Worm (Caenorhabditis elegans) whole organism, L1 larva: ENCODE measurements around the gene nhl-2.

Experiments used
- C04F5.9 ChIP-seq: sonication (generic microtip); optimal IDR thresholded peaks from 2 replicates; lab custom pipeline; 2016; ENCODE audit warnings: missing genetic modification characterization, missing compliant biosample characterization
- C34B4.2 ChIP-seq: sonication (generic microtip); optimal IDR thresholded peaks from 2 replicates; lab custom pipeline; 2017; ENCODE audit warnings: mild to moderate bottlenecking, missing genetic modification characterization, missing compliant biosample characterization
- alr-1 ChIP-seq: fragments of 200-800 bp; sonication (Bioruptor generic); optimal IDR thresholded peaks from 2 replicates; lab custom pipeline; 2018; ENCODE audit warnings: borderline replicate concordance, mild to moderate bottlenecking, missing genetic modification characterization, missing compliant biosample characterization
- blmp-1 ChIP-seq: fragments of 150-350 bp; optimal IDR thresholded peaks from 2 replicates; lab custom pipeline; 2014; ENCODE audit warnings: missing biosample characterization, missing genetic modification characterization
- ceh-63 ChIP-seq: fragments of 200-800 bp; sonication (Bioruptor generic); optimal IDR thresholded peaks from 2 replicates; lab custom pipeline; 2018; ENCODE audit warnings: mild to moderate bottlenecking, missing genetic modification characterization, missing compliant biosample characterization
- ceh-82 ChIP-seq, 3 experiments: fragments of 150-350 bp in 1 of 3; sonication (generic microtip) in 2 of 3; optimal IDR thresholded peaks; 2 replicates each; lab custom pipeline; 2014 to 2017; ENCODE audit warnings: missing biosample characterization in 3 of 3, missing genetic modification characterization in 3 of 3
- ceh-90 ChIP-seq: sonication (generic microtip); optimal IDR thresholded peaks from 2 replicates; lab custom pipeline; 2016; ENCODE audit warnings: missing genetic modification characterization, missing compliant biosample characterization
- ces-1 ChIP-seq: fragments of 150-350 bp; optimal IDR thresholded peaks from 2 replicates; lab custom pipeline; 2014; ENCODE audit warnings: missing biosample characterization, missing genetic modification reagents, missing genetic modification characterization
- dpl-1 ChIP-seq, 3 experiments: fragments of 150-350 bp in 2 of 3; sonication (generic microtip) in 1 of 3; optimal IDR thresholded peaks; 2 replicates each; lab custom pipeline; 2014 to 2017; ENCODE audit warnings: missing biosample characterization in 3 of 3, missing genetic modification characterization in 3 of 3, missing genetic modification reagents in 3 of 3
- dsc-1 ChIP-seq: sonication (generic microtip); optimal IDR thresholded peaks from 2 replicates; lab custom pipeline; 2016; ENCODE audit warnings: mild to moderate bottlenecking, missing genetic modification characterization, missing compliant biosample characterization
- efl-1 ChIP-seq, 4 experiments: fragments of 150-350 bp; optimal IDR thresholded peaks in 3 of 4; peaks in 1 of 4; 1 replicate in 1 of 4; 2 replicates in 3 of 4; lab custom pipeline; 2014; ENCODE audit warnings: missing biosample characterization in 2 of 4, missing genetic modification characterization in 2 of 4, missing genetic modification reagents in 2 of 4
- elt-2 ChIP-seq: sonication (generic microtip); optimal IDR thresholded peaks from 2 replicates; lab custom pipeline; 2016; ENCODE audit warnings: missing genetic modification characterization, mild to moderate bottlenecking, inconsistent platforms, missing compliant biosample characterization, missing genetic modification reagents
- fkh-10 ChIP-seq: sonication (generic microtip); optimal IDR thresholded peaks from 2 replicates; lab custom pipeline; 2017; ENCODE audit warnings: missing biosample characterization, missing genetic modification reagents, missing genetic modification characterization
- fkh-4 ChIP-seq: sonication (generic microtip); optimal IDR thresholded peaks from 2 replicates; lab custom pipeline; 2016; ENCODE audit warnings: missing compliant biosample characterization, missing genetic modification characterization, borderline replicate concordance
- fkh-8 ChIP-seq: sonication (generic microtip); optimal IDR thresholded peaks from 2 replicates; lab custom pipeline; 2016; ENCODE audit warnings: mild to moderate bottlenecking, missing genetic modification characterization, missing compliant biosample characterization
- hlh-17 ChIP-seq: fragments of 200-800 bp; sonication (Bioruptor generic); optimal IDR thresholded peaks from 2 replicates; lab custom pipeline; 2018; ENCODE audit warnings: missing genetic modification characterization, mild to moderate bottlenecking, missing compliant biosample characterization, moderate library complexity, borderline replicate concordance
- irx-1 ChIP-seq: sonication (generic microtip); optimal IDR thresholded peaks from 2 replicates; lab custom pipeline; 2016; ENCODE audit warnings: missing genetic modification characterization, missing compliant biosample characterization
- isw-1 ChIP-seq: fragments of 200-800 bp; sonication (Bioruptor generic); IDR thresholded peaks from 2 replicates; pipeline ENCODE4 v1.3.6; 2022; ENCODE audit warnings: missing genetic modification characterization, missing compliant biosample characterization
- lin-15B ChIP-seq: fragments of 150-350 bp; sonication (generic microtip); optimal IDR thresholded peaks from 3 replicates; lab custom pipeline; 2014; ENCODE audit warnings: missing biosample characterization, missing genetic modification characterization
- lin-35 ChIP-seq, 2 experiments: fragments of 150-350 bp; optimal IDR thresholded peaks; 2 replicates each; lab custom pipeline; 2014; ENCODE audit warnings: missing biosample characterization in 2 of 2, missing genetic modification characterization in 2 of 2, missing genetic modification reagents in 2 of 2
- lin-39 ChIP-seq: fragments of 150-350 bp; optimal IDR thresholded peaks from 2 replicates; lab custom pipeline; 2014; ENCODE audit warnings: missing biosample characterization, missing genetic modification reagents, missing genetic modification characterization
- lir-3 ChIP-seq: sonication (generic microtip); optimal IDR thresholded peaks from 2 replicates; lab custom pipeline; 2016; ENCODE audit warnings: mild to moderate bottlenecking, missing genetic modification characterization, moderate library complexity, missing compliant biosample characterization; ENCODE audit not compliant: poor library complexity
- lsy-2 ChIP-seq, 2 experiments: fragments of 150-350 bp; optimal IDR thresholded peaks; 2 replicates each; lab custom pipeline; 2014; ENCODE audit warnings: missing biosample characterization in 2 of 2, missing genetic modification characterization in 2 of 2
- mdl-1 ChIP-seq, 2 experiments: fragments of 150-350 bp; optimal IDR thresholded peaks; 2 replicates each; lab custom pipeline; 2014 to 2017; ENCODE audit warnings: missing biosample characterization in 2 of 2, missing genetic modification characterization in 2 of 2, inconsistent platforms in 1 of 2
- mep-1 ChIP-seq: fragments of 150-350 bp; optimal IDR thresholded peaks from 2 replicates; lab custom pipeline; 2014; ENCODE audit warnings: missing biosample characterization, missing genetic modification characterization
- nhr-11 ChIP-seq: fragments of 150-350 bp; optimal IDR thresholded peaks from 2 replicates; lab custom pipeline; 2014; ENCODE audit warnings: missing biosample characterization, missing genetic modification characterization
- nhr-19 ChIP-seq: fragments of 200-800 bp; sonication (Bioruptor generic); conservative IDR thresholded peaks from 2 replicates; pipeline ENCODE4 v1.3.6; 2022; ENCODE audit warnings: missing genetic modification characterization, missing compliant biosample characterization
- nhr-20 ChIP-seq: sonication (generic microtip); optimal IDR thresholded peaks from 2 replicates; lab custom pipeline; 2016; ENCODE audit warnings: mild to moderate bottlenecking, missing genetic modification characterization, missing compliant biosample characterization
- nhr-47 ChIP-seq: sonication (generic microtip); optimal IDR thresholded peaks from 2 replicates; lab custom pipeline; 2016; ENCODE audit warnings: mild to moderate bottlenecking, missing genetic modification characterization, moderate library complexity, missing compliant biosample characterization
- nhr-71 ChIP-seq: sonication (generic microtip); optimal IDR thresholded peaks from 2 replicates; lab custom pipeline; 2016; ENCODE audit warnings: mild to moderate bottlenecking, missing genetic modification characterization, moderate library complexity, missing compliant biosample characterization
- nhr-84 ChIP-seq: sonication (generic microtip); optimal IDR thresholded peaks from 2 replicates; lab custom pipeline; 2017; ENCODE audit warnings: missing biosample characterization, missing genetic modification characterization
- nhr-85 ChIP-seq: sonication (generic microtip); peaks from one replicate; lab custom pipeline; 2016; ENCODE audit warnings: missing genetic modification characterization, inconsistent platforms, missing compliant biosample characterization
- pag-3 ChIP-seq: sonication (generic microtip); optimal IDR thresholded peaks from 2 replicates; lab custom pipeline; 2017; ENCODE audit warnings: missing genetic modification characterization, mild to moderate bottlenecking, missing compliant biosample characterization, antibody characterized with exemption, borderline replicate concordance; ENCODE audit not compliant: insufficient read depth
- rnt-1 ChIP-seq: sonication (generic microtip); optimal IDR thresholded peaks from 2 replicates; lab custom pipeline; 2016; ENCODE audit warnings: mild to moderate bottlenecking, missing genetic modification characterization, moderate library complexity, missing compliant biosample characterization
- skn-1 ChIP-seq: fragments of 150-350 bp; optimal IDR thresholded peaks from 2 replicates; lab custom pipeline; 2014; ENCODE audit warnings: missing biosample characterization, missing genetic modification characterization
- snpc-4 ChIP-seq: fragments of 150-350 bp; optimal IDR thresholded peaks from 2 replicates; lab custom pipeline; 2014; ENCODE audit warnings: missing biosample characterization, missing genetic modification characterization
- snu-23 ChIP-seq: sonication (generic microtip); optimal IDR thresholded peaks from 2 replicates; lab custom pipeline; 2016; ENCODE audit warnings: missing genetic modification characterization, missing compliant biosample characterization
- sup-37 ChIP-seq: fragments of 200-800 bp; sonication (Bioruptor generic); optimal IDR thresholded peaks from 2 replicates; lab custom pipeline; 2018; ENCODE audit warnings: mild to moderate bottlenecking, missing genetic modification characterization, missing compliant biosample characterization
- swsn-7 ChIP-seq: sonication (generic microtip); optimal IDR thresholded peaks from 2 replicates; lab custom pipeline; 2016; ENCODE audit warnings: missing genetic modification characterization, missing compliant biosample characterization
- tbx-2 ChIP-seq: sonication (generic microtip); optimal IDR thresholded peaks from 2 replicates; lab custom pipeline; 2016; ENCODE audit warnings: missing genetic modification characterization, missing compliant biosample characterization
- unc-86 ChIP-seq: sonication (generic microtip); optimal IDR thresholded peaks from 2 replicates; lab custom pipeline; 2016; ENCODE audit warnings: missing genetic modification characterization, missing compliant biosample characterization
- vab-15 ChIP-seq: sonication (generic microtip); optimal IDR thresholded peaks from 2 replicates; lab custom pipeline; 2017; ENCODE audit warnings: missing genotype, mild to moderate bottlenecking, missing genetic modification characterization, missing compliant biosample characterization
- ztf-11 ChIP-seq, 2 experiments: sonication (generic microtip); optimal IDR thresholded peaks; 2 replicates each; lab custom pipeline; 2016 to 2017; ENCODE audit warnings: missing genetic modification characterization in 2 of 2, missing biosample characterization in 1 of 2, missing compliant biosample characterization in 1 of 2

Gene nhl-2

ce11 chrIII:4934896-4935628 lies 36.2 kb upstream of the nhl-2 start, which contains the start of gene mrps-18C:
mrps-18C (plus strand) TSS chrIII:4935578.
- TF ChIP-seq nhr-11 (tag; lab: Kevin White, UChicago) (no peak), lin-35 (GFP tag; optimal IDR thresholded peaks at IDR 0.05; lab: Kevin White, UChicago) (peak; percentile 60 to 69), rnt-1 (tag; lab: Kevin White, UChicago) (peak; percentile 35), mdl-1 (tag; optimal IDR thresholded peaks at IDR 0.05; lab: Kevin White, UChicago) (no peak), nhr-71 (tag; lab: Kevin White, UChicago) (peak; percentile 45), nhr-47 (tag; lab: Kevin White, UChicago) (peak; percentile 49), snu-23 (GFP tag; lab: Kevin White, UChicago) (peak; percentile 16), efl-1 (optimal IDR thresholded peaks at IDR 0.05; lab: Kevin White, UChicago) (peak; percentile 48 to 66), efl-1 (GFP tag; optimal IDR thresholded peaks at IDR 0.05 in 1 of 2; lab: Kevin White, UChicago) (peak; percentile 68 to 96), pag-3 (tag; lab: Kevin White, UChicago) (no peak), sup-37 (GFP tag; lab: Kevin White, UChicago) (no peak), dsc-1 (no peak), nhr-84 (tag; lab: Kevin White, UChicago) (no peak), lin-39 (no peak), ceh-63 (GFP tag; lab: Kevin White, UChicago) (no peak), ztf-11 (tag; optimal IDR thresholded peaks at IDR 0.05; lab: Kevin White, UChicago) (no peak), tbx-2 (tag; lab: Kevin White, UChicago) (no peak), fkh-10 (GFP tag; lab: Kevin White, UChicago) (no peak), dpl-1 (GFP tag; optimal IDR thresholded peaks at IDR 0.05; lab: Kevin White, UChicago) (peak; percentile 42 to 70 (median 59)), skn-1 (tag; lab: Kevin White, UChicago) (no peak), vab-15 (tag; lab: Kevin White, UChicago) (no peak), snpc-4 (tag; lab: Kevin White, UChicago) (no peak), ceh-82 (tag; optimal IDR thresholded peaks at IDR 0.05; lab: Kevin White, UChicago) (peak in 1 of 3 experiments; percentile 11), alr-1 (tag; lab: Kevin White, UChicago) (no peak), lin-15B (tag; lab: Kevin White, UChicago) (peak; percentile 34), ces-1 (GFP tag; lab: Kevin White, UChicago) (no peak), lsy-2 (tag; optimal IDR thresholded peaks at IDR 0.05; lab: Kevin White, UChicago) (peak; percentile 19 to 60), irx-1 (tag; lab: Kevin White, UChicago) (no peak), blmp-1 (tag; lab: Kevin White, UChicago) (peak; percentile 18), C04F5.9 (no peak), nhr-85 (peak; percentile 2), mep-1 (peak; percentile 47)

- peak in 1 of 3 experiments; percentile 26 for TF ChIP-seq dpl-1 (GFP tag; optimal IDR thresholded peaks at IDR 0.05; lab: Kevin White, UChicago)
- TF ChIP-seq nhr-19 (GFP tag; lab: Robert Waterston, UW): no peak
Observed at ce11 chrIII:4932203-4932699, 33.4 kb upstream of the nhl-2 start, which contains the start of the genes C26E6.12 and eri-9. C26E6.12 (minus strand) TSS chrIII:4932253. eri-9 (plus strand) TSS chrIII:4932450.

ce11 chrIII:4930154-4930679 lies 31.3 kb upstream of the nhl-2 start, which contains the start of gene set-2:
set-2 (minus strand) TSS chrIII:4930204.
- peak; percentile 25 for TF ChIP-seq unc-86 (tag; lab: Kevin White, UChicago)
- peak; percentile 87 to 93 (median 92) for TF ChIP-seq dpl-1 (GFP tag; optimal IDR thresholded peaks at IDR 0.05; lab: Kevin White, UChicago)
- no peak for TF ChIP-seq hlh-17 (GFP tag; lab: Kevin White, UChicago)
- peak; percentile 95 to 96 for TF ChIP-seq lin-35 (GFP tag; optimal IDR thresholded peaks at IDR 0.05; lab: Kevin White, UChicago)
- peak; percentile 93 for TF ChIP-seq lir-3 (tag; lab: Kevin White, UChicago)
- peak; percentile 69 for TF ChIP-seq dsc-1
- TF ChIP-seq C34B4.2 (tag; lab: Kevin White, UChicago): no peak
- peak; percentile 54 for TF ChIP-seq swsn-7
- peak; percentile 65 for TF ChIP-seq nhr-20 (tag; lab: Kevin White, UChicago)
- TF ChIP-seq elt-2 (tag; lab: Kevin White, UChicago): peak; percentile 1
- TF ChIP-seq fkh-8 (tag; lab: Kevin White, UChicago): peak; percentile 62
- TF ChIP-seq isw-1 (GFP tag; lab: Robert Waterston, UW): peak; percentile 70
- TF ChIP-seq C04F5.9: peak; percentile 47
- TF ChIP-seq ztf-11 (tag; optimal IDR thresholded peaks at IDR 0.05; lab: Kevin White, UChicago): peak in 1 of 2 experiments; percentile 88
- TF ChIP-seq fkh-4 (tag; lab: Kevin White, UChicago): peak; percentile 79
- TF ChIP-seq nhr-47 (tag; lab: Kevin White, UChicago): peak; percentile 81
- TF ChIP-seq ceh-90 (tag; lab: Kevin White, UChicago): peak; percentile 91
- TF ChIP-seq pag-3 (tag; lab: Kevin White, UChicago): no peak
- no peak for TF ChIP-seq nhr-11 (tag; lab: Kevin White, UChicago)
